Worm (Caenorhabditis elegans) whole organism, L2 larva: ENCODE measurements around the gene W02B12.16.
A peak's percentile ranks its signal among the peaks of the same experiment; 100 is the strongest.

Source experiments
- Y55F3AM.14 ChIP-seq: fragments of 200-800 bp; sonication (Bioruptor generic); optimal IDR thresholded peaks from 2 replicates; lab custom pipeline; 2018; ENCODE audit warnings: mild to moderate bottlenecking, missing genetic modification characterization, missing compliant biosample characterization
- ZK546.5 ChIP-seq: sonication (generic microtip); optimal IDR thresholded peaks from 2 replicates; lab custom pipeline; 2017; ENCODE audit warnings: missing biosample characterization, missing genetic modification characterization
- dmd-4 ChIP-seq: sonication (generic microtip); optimal IDR thresholded peaks from 2 replicates; lab custom pipeline; 2017; ENCODE audit warnings: missing biosample characterization, missing genetic modification characterization
- fos-1 ChIP-seq: fragments of 150-350 bp; optimal IDR thresholded peaks from 2 replicates; lab custom pipeline; 2014; ENCODE audit warnings: missing biosample characterization, missing genetic modification characterization
- nhr-77 ChIP-seq: fragments of 150-350 bp; optimal IDR thresholded peaks from 2 replicates; lab custom pipeline; 2014; ENCODE audit warnings: missing biosample characterization, missing genetic modification characterization
- sem-4 ChIP-seq: fragments of 150-350 bp; optimal IDR thresholded peaks from 2 replicates; lab custom pipeline; 2014; ENCODE audit warnings: missing biosample characterization, missing genetic modification reagents, missing genetic modification characterization
- skn-1 ChIP-seq: sonication (generic microtip); optimal IDR thresholded peaks from 2 replicates; lab custom pipeline; 2017; ENCODE audit warnings: missing biosample characterization, missing genetic modification characterization
- snpc-4 ChIP-seq: fragments of 150-350 bp; optimal IDR thresholded peaks from 2 replicates; lab custom pipeline; 2014; ENCODE audit warnings: missing biosample characterization, missing genetic modification characterization
- unc-55 ChIP-seq: fragments of 150-350 bp; sonication (generic microtip); optimal IDR thresholded peaks from 3 replicates; lab custom pipeline; 2014; ENCODE audit warnings: missing biosample characterization, missing genetic modification reagents, missing genetic modification characterization
- ztf-11 ChIP-seq: sonication (generic microtip); optimal IDR thresholded peaks from 2 replicates; lab custom pipeline; 2017; ENCODE audit warnings: missing biosample characterization, missing genetic modification characterization

DNA sequence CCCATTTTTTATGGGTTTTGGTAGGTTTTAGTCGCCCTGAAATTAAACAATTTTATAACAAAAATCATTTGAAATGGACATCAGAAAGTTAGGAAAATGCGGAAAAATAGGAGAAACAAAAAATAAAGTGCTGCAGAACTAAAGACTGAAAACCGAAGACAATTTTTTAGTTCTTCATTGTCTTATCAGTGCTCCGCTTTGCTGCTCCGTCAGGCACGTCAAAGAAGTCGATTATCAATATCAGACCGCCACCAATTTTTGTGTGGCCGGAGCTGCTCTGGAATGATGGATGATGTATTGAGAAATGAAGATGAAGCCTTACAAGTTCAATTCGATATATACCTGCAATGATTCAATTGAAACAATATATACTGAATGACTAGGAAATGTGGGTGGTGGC is 37.9 kb downstream of the W02B12.16 start, which contains the start of gene vha-6:
- TF ChIP-seq ztf-11 (tag; lab: Kevin White, UChicago) (no peak), dmd-4 (tag; lab: Kevin White, UChicago) (no peak), nhr-77 (no peak), sem-4 (tag; lab: Kevin White, UChicago) (no peak), ZK546.5 (no peak), skn-1 (no peak), fos-1 (tag; lab: Kevin White, UChicago) (peak; percentile 52), snpc-4 (tag; lab: Kevin White, UChicago) (no peak), unc-55 (GFP tag; lab: Kevin White, UChicago) (no peak), Y55F3AM.14 (no peak)
